Fruit fly (Drosophila melanogaster) whole organism, embryonic: ENCODE results near the gene CG13843.

Experiments
- CG16779 ChIP-seq: fragments of 200-800 bp; sonication (Bioruptor generic); IDR thresholded peaks from 2 replicates; pipeline ENCODE4 v1.3.6; 2022; ENCODE audit warnings: missing biosample characterization, missing genetic modification characterization
- Dek ChIP-seq: fragments of 200-800 bp; sonication (Bioruptor generic); optimal IDR thresholded peaks from 3 replicates; lab custom pipeline; 2019; ENCODE audit warnings: missing biosample characterization, mild to moderate bottlenecking, missing genetic modification characterization, moderate library complexity

DNA sequence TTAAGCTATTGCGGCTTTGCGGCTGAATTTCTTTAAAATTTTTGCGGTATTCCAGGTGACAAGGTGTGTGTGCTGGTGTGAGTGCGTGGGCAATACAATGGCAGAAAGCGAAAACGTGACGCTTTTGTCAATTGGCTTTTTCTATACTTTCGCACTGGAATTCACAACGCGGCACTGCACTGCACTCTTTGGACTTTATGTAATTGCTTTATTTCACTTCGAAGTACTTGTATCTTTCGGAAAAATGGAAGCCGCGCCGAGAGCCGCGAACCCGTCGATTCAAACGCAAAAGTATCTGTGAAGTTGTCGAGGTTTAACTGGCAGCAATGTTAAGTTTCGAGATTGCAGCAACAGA lies 17.0 kb downstream of the CG13843 start:
- TF ChIP-seq Dek (no peak), CG16779 (GFP tag; lab: Robert Waterston, UW) (no peak)
